Fruit fly (Drosophila melanogaster): ENCODE measurements around the gene puc.

DNA sequence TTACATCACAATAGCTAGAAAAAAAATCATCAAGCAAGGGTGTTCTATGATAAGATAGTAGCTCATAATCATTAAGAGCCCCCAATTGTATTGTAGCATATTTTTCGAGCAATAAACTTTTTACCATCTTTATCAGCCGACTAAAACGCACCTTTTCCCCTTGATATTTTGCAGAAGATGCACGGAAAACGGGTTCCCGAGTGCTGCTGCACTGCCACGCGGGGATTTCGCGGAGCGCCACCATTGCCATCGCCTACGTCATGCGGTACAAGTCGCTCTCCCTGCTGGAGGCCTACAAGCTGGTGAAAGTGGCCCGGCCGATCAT, 15.2 kb downstream of the puc start:
- no peak; the same call in 1 of the 2 replicates for TF ChIP-seq CG32121 (GFP tag; IDR thresholded peaks at IDR 0.05)
- no peak for TF ChIP-seq D1 (tag; optimal IDR thresholded peaks at IDR 0.05)
- TF ChIP-seq rn (GFP tag; IDR thresholded peaks at IDR 0.05): no peak
- no peak for TF ChIP-seq Pif1B (GFP tag; optimal IDR thresholded peaks at IDR 0.05)
- TF ChIP-seq CG4496 (GFP tag; IDR thresholded peaks at IDR 0.05): no peak
- TF ChIP-seq CG13204 (GFP tag; optimal IDR thresholded peaks at IDR 0.05): no peak
- TF ChIP-seq CG15710 (tag; optimal IDR thresholded peaks at IDR 0.05): no peak
- TF ChIP-seq Ets98B (GFP tag; IDR thresholded peaks at IDR 0.05): no peak
- TF ChIP-seq EcR (GFP tag; optimal IDR thresholded peaks at IDR 0.05): no peak
- no peak for TF ChIP-seq CG8159 (tag; optimal IDR thresholded peaks at IDR 0.05)
